Worm (Caenorhabditis elegans) whole organism, L1 larva: ENCODE results near the gene clec-194.

ENCODE experiments used
- C04F5.9 ChIP-seq: sonication (generic microtip); optimal IDR thresholded peaks from 2 replicates; lab custom pipeline; 2016; ENCODE audit warnings: missing genetic modification characterization, missing compliant biosample characterization
- aha-1 ChIP-seq: fragments of 150-350 bp; optimal IDR thresholded peaks from 2 replicates; lab custom pipeline; 2014; ENCODE audit warnings: missing biosample characterization, missing genetic modification characterization
- aly-2 ChIP-seq: fragments of 150-350 bp; optimal IDR thresholded peaks from 2 replicates; lab custom pipeline; 2014; ENCODE audit warnings: missing biosample characterization, missing genetic modification characterization
- ama-1 ChIP-seq: fragments of 150-350 bp; optimal IDR thresholded peaks from 2 replicates; lab custom pipeline; 2014
- blmp-1 ChIP-seq: fragments of 150-350 bp; optimal IDR thresholded peaks from 2 replicates; lab custom pipeline; 2014; ENCODE audit warnings: missing biosample characterization, missing genetic modification characterization
- ceh-63 ChIP-seq: fragments of 200-800 bp; sonication (Bioruptor generic); optimal IDR thresholded peaks from 2 replicates; lab custom pipeline; 2018; ENCODE audit warnings: mild to moderate bottlenecking, missing genetic modification characterization, missing compliant biosample characterization
- ceh-82 ChIP-seq, 3 experiments: fragments of 150-350 bp in 1 of 3; sonication (generic microtip) in 2 of 3; optimal IDR thresholded peaks; 2 replicates each; lab custom pipeline; 2014 to 2017; ENCODE audit warnings: missing biosample characterization in 3 of 3, missing genetic modification characterization in 3 of 3
- ceh-88 ChIP-seq: fragments of 200-800 bp; sonication (Bioruptor generic); IDR thresholded peaks from 2 replicates; pipeline ENCODE4 v1.3.6; 2022; ENCODE audit warnings: missing genetic modification characterization, missing compliant biosample characterization
- ces-1 ChIP-seq: fragments of 150-350 bp; optimal IDR thresholded peaks from 2 replicates; lab custom pipeline; 2014; ENCODE audit warnings: missing biosample characterization, missing genetic modification reagents, missing genetic modification characterization
- dpl-1 ChIP-seq, 3 experiments: fragments of 150-350 bp in 2 of 3; sonication (generic microtip) in 1 of 3; optimal IDR thresholded peaks; 2 replicates each; lab custom pipeline; 2014 to 2017; ENCODE audit warnings: missing biosample characterization in 3 of 3, missing genetic modification characterization in 3 of 3, missing genetic modification reagents in 3 of 3
- dsc-1 ChIP-seq: sonication (generic microtip); optimal IDR thresholded peaks from 2 replicates; lab custom pipeline; 2016; ENCODE audit warnings: mild to moderate bottlenecking, missing genetic modification characterization, missing compliant biosample characterization
- efl-1 ChIP-seq, 4 experiments: fragments of 150-350 bp; optimal IDR thresholded peaks in 3 of 4; peaks in 1 of 4; 1 replicate in 1 of 4; 2 replicates in 3 of 4; lab custom pipeline; 2014; ENCODE audit warnings: missing biosample characterization in 2 of 4, missing genetic modification characterization in 2 of 4, missing genetic modification reagents in 2 of 4
- efl-3 ChIP-seq: fragments of 200-800 bp; sonication (Bioruptor generic); optimal IDR thresholded peaks from 2 replicates; lab custom pipeline; 2018; ENCODE audit warnings: mild to moderate bottlenecking, missing genetic modification characterization, missing compliant biosample characterization
- egl-13 ChIP-seq: sonication (generic microtip); optimal IDR thresholded peaks from 2 replicates; lab custom pipeline; 2016; ENCODE audit warnings: missing genotype, missing genetic modification reagents, missing genetic modification characterization, missing compliant biosample characterization
- egl-27 ChIP-seq, 2 experiments: fragments of 150-350 bp in 1 of 2; sonication (generic microtip); optimal IDR thresholded peaks; 3 replicates each; lab custom pipeline; 2017 to 2018; ENCODE audit warnings: missing biosample characterization in 2 of 2, missing genetic modification characterization in 2 of 2, missing genetic modification reagents in 2 of 2
- elt-3 ChIP-seq, 6 experiments: fragments of 150-350 bp in 1 of 6; sonication (generic microtip); optimal IDR thresholded peaks; 2 replicates each; lab custom pipeline; 2017 to 2018; ENCODE audit warnings: missing biosample characterization in 6 of 6, missing genetic modification characterization in 6 of 6, inconsistent platforms in 1 of 6
- ets-5 ChIP-seq: fragments of 200-800 bp; sonication (Bioruptor generic); IDR thresholded peaks from 2 replicates; pipeline ENCODE4 v1.3.6; 2022; ENCODE audit warnings: missing genetic modification characterization, missing compliant biosample characterization
- fkh-4 ChIP-seq: sonication (generic microtip); optimal IDR thresholded peaks from 2 replicates; lab custom pipeline; 2016; ENCODE audit warnings: missing compliant biosample characterization, missing genetic modification characterization, borderline replicate concordance
- fkh-8 ChIP-seq: sonication (generic microtip); optimal IDR thresholded peaks from 2 replicates; lab custom pipeline; 2016; ENCODE audit warnings: mild to moderate bottlenecking, missing genetic modification characterization, missing compliant biosample characterization
- fos-1 ChIP-seq: fragments of 150-350 bp; optimal IDR thresholded peaks from 2 replicates; lab custom pipeline; 2014; ENCODE audit warnings: missing biosample characterization, missing genetic modification characterization
- hpl-2 ChIP-seq: fragments of 150-350 bp; optimal IDR thresholded peaks from 2 replicates; lab custom pipeline; 2014; ENCODE audit warnings: missing biosample characterization, missing genetic modification reagents, missing genetic modification characterization
- irx-1 ChIP-seq: sonication (generic microtip); optimal IDR thresholded peaks from 2 replicates; lab custom pipeline; 2016; ENCODE audit warnings: missing genetic modification characterization, missing compliant biosample characterization
- isw-1 ChIP-seq: fragments of 200-800 bp; sonication (Bioruptor generic); IDR thresholded peaks from 2 replicates; pipeline ENCODE4 v1.3.6; 2022; ENCODE audit warnings: missing genetic modification characterization, missing compliant biosample characterization
- jun-1 ChIP-seq: fragments of 150-350 bp; optimal IDR thresholded peaks from 2 replicates; lab custom pipeline; 2014; ENCODE audit warnings: missing biosample characterization, missing genetic modification reagents, missing genetic modification characterization
- lin-13 ChIP-seq: fragments of 150-350 bp; optimal IDR thresholded peaks from 2 replicates; lab custom pipeline; 2014; ENCODE audit warnings: missing biosample characterization, missing genetic modification reagents, missing genetic modification characterization
- lin-15B ChIP-seq: fragments of 150-350 bp; sonication (generic microtip); optimal IDR thresholded peaks from 3 replicates; lab custom pipeline; 2014; ENCODE audit warnings: missing biosample characterization, missing genetic modification characterization
- lin-35 ChIP-seq, 2 experiments: fragments of 150-350 bp; optimal IDR thresholded peaks; 2 replicates each; lab custom pipeline; 2014; ENCODE audit warnings: missing biosample characterization in 2 of 2, missing genetic modification characterization in 2 of 2, missing genetic modification reagents in 2 of 2
- lin-39 ChIP-seq: fragments of 150-350 bp; optimal IDR thresholded peaks from 2 replicates; lab custom pipeline; 2014; ENCODE audit warnings: missing biosample characterization, missing genetic modification reagents, missing genetic modification characterization
- lir-3 ChIP-seq: sonication (generic microtip); optimal IDR thresholded peaks from 2 replicates; lab custom pipeline; 2016; ENCODE audit warnings: mild to moderate bottlenecking, missing genetic modification characterization, moderate library complexity, missing compliant biosample characterization; ENCODE audit not compliant: poor library complexity
- lsy-2 ChIP-seq, 2 experiments: fragments of 150-350 bp; optimal IDR thresholded peaks; 2 replicates each; lab custom pipeline; 2014; ENCODE audit warnings: missing biosample characterization in 2 of 2, missing genetic modification characterization in 2 of 2
- mef-2 ChIP-seq: fragments of 150-350 bp; optimal IDR thresholded peaks from 2 replicates; lab custom pipeline; 2014; ENCODE audit warnings: missing biosample characterization, missing genetic modification characterization
- mep-1 ChIP-seq: fragments of 150-350 bp; optimal IDR thresholded peaks from 2 replicates; lab custom pipeline; 2014; ENCODE audit warnings: missing biosample characterization, missing genetic modification characterization
- nhr-11 ChIP-seq: fragments of 150-350 bp; optimal IDR thresholded peaks from 2 replicates; lab custom pipeline; 2014; ENCODE audit warnings: missing biosample characterization, missing genetic modification characterization
- nhr-19 ChIP-seq: fragments of 200-800 bp; sonication (Bioruptor generic); conservative IDR thresholded peaks from 2 replicates; pipeline ENCODE4 v1.3.6; 2022; ENCODE audit warnings: missing genetic modification characterization, missing compliant biosample characterization
- nhr-237 ChIP-seq: fragments of 150-350 bp; optimal IDR thresholded peaks from 2 replicates; lab custom pipeline; 2014; ENCODE audit warnings: missing biosample characterization, missing genetic modification characterization
- nhr-47 ChIP-seq: sonication (generic microtip); optimal IDR thresholded peaks from 2 replicates; lab custom pipeline; 2016; ENCODE audit warnings: mild to moderate bottlenecking, missing genetic modification characterization, moderate library complexity, missing compliant biosample characterization
- nhr-76 ChIP-seq: sonication (generic microtip); optimal IDR thresholded peaks from 2 replicates; lab custom pipeline; 2017; ENCODE audit warnings: missing biosample characterization, missing genetic modification characterization
- nhr-84 ChIP-seq: sonication (generic microtip); optimal IDR thresholded peaks from 2 replicates; lab custom pipeline; 2017; ENCODE audit warnings: missing biosample characterization, missing genetic modification characterization
- nhr-90 ChIP-seq: sonication (generic microtip); optimal IDR thresholded peaks from 2 replicates; lab custom pipeline; 2016; ENCODE audit warnings: mild to moderate bottlenecking, missing genetic modification characterization, missing compliant biosample characterization; ENCODE audit not compliant: poor library complexity
- pax-3 ChIP-seq: fragments of 200-800 bp; sonication (Bioruptor generic); optimal IDR thresholded peaks from 2 replicates; lab custom pipeline; 2018; ENCODE audit warnings: mild to moderate bottlenecking, missing genetic modification characterization, moderate library complexity, missing compliant biosample characterization
- pqm-1 ChIP-seq: sonication (generic microtip); optimal IDR thresholded peaks from 3 replicates; lab custom pipeline; 2017; ENCODE audit warnings: missing biosample characterization, missing genetic modification characterization
- rnt-1 ChIP-seq: sonication (generic microtip); optimal IDR thresholded peaks from 2 replicates; lab custom pipeline; 2016; ENCODE audit warnings: mild to moderate bottlenecking, missing genetic modification characterization, moderate library complexity, missing compliant biosample characterization
- snpc-4 ChIP-seq: fragments of 150-350 bp; optimal IDR thresholded peaks from 2 replicates; lab custom pipeline; 2014; ENCODE audit warnings: missing biosample characterization, missing genetic modification characterization
- snu-23 ChIP-seq: sonication (generic microtip); optimal IDR thresholded peaks from 2 replicates; lab custom pipeline; 2016; ENCODE audit warnings: missing genetic modification characterization, missing compliant biosample characterization
- sox-4 ChIP-seq: sonication (generic microtip); optimal IDR thresholded peaks from 2 replicates; lab custom pipeline; 2016; ENCODE audit warnings: missing genetic modification characterization, missing compliant biosample characterization
- swsn-7 ChIP-seq: sonication (generic microtip); optimal IDR thresholded peaks from 2 replicates; lab custom pipeline; 2016; ENCODE audit warnings: missing genetic modification characterization, missing compliant biosample characterization
- tbx-2 ChIP-seq: sonication (generic microtip); optimal IDR thresholded peaks from 2 replicates; lab custom pipeline; 2016; ENCODE audit warnings: missing genetic modification characterization, missing compliant biosample characterization
- unc-30 ChIP-seq: sonication (generic microtip); optimal IDR thresholded peaks from 2 replicates; lab custom pipeline; 2017; ENCODE audit warnings: missing biosample characterization, missing genetic modification characterization
- unc-98 ChIP-seq: fragments of 200-800 bp; sonication (Bioruptor generic); IDR thresholded peaks from 2 replicates; pipeline ENCODE4 v1.3.6; 2022; ENCODE audit warnings: missing genetic modification characterization, missing compliant biosample characterization
- zag-1 ChIP-seq: fragments of 150-350 bp; optimal IDR thresholded peaks from 2 replicates; lab custom pipeline; 2014; ENCODE audit warnings: missing biosample characterization, missing genetic modification characterization
- zip-4 ChIP-seq: fragments of 200-800 bp; sonication (Bioruptor generic); optimal IDR thresholded peaks from 2 replicates; lab custom pipeline; 2018; ENCODE audit warnings: mild to moderate bottlenecking, missing genetic modification characterization, moderate library complexity, missing compliant biosample characterization
- ztf-11 ChIP-seq, 2 experiments: sonication (generic microtip); optimal IDR thresholded peaks; 2 replicates each; lab custom pipeline; 2016 to 2017; ENCODE audit warnings: missing genetic modification characterization in 2 of 2, missing biosample characterization in 1 of 2, missing compliant biosample characterization in 1 of 2
- ztf-4 ChIP-seq: fragments of 150-350 bp; optimal IDR thresholded peaks from 2 replicates; lab custom pipeline; 2014; ENCODE audit warnings: missing biosample characterization, missing genetic modification characterization

clec-194 gene

ce11 chrIV:16865487-16865886 lies 34.0 kb downstream of the clec-194 start, which contains the start of gene gtsf-1:
gtsf-1 (plus strand) TSS chrIV:16865840.
- TF ChIP-seq egl-27 (tag; optimal IDR thresholded peaks at IDR 0.05; lab: Kevin White, UChicago) (no peak), nhr-76 (tag; lab: Kevin White, UChicago) (peak; percentile 54), fos-1 (tag; lab: Kevin White, UChicago) (peak; percentile 40), lin-35 (GFP tag; optimal IDR thresholded peaks at IDR 0.05; lab: Kevin White, UChicago) (peak; percentile 74 to 85), irx-1 (tag; lab: Kevin White, UChicago) (peak; percentile 48), nhr-90 (tag; lab: Kevin White, UChicago) (peak; percentile 77), swsn-7 (tag; lab: Kevin White, UChicago) (peak; percentile 77), tbx-2 (tag; lab: Kevin White, UChicago) (peak; percentile 81), lin-15B (peak; percentile 83), lsy-2 (tag; optimal IDR thresholded peaks at IDR 0.05; lab: Kevin White, UChicago) (peak; percentile 77 to 87), zag-1 (tag; lab: Kevin White, UChicago) (no peak), nhr-11 (tag; lab: Kevin White, UChicago) (peak; percentile 7), dsc-1 (peak; percentile 69), elt-3 (tag; optimal IDR thresholded peaks at IDR 0.05; lab: Kevin White, UChicago) (peak in 1 of 6 experiments; percentile 7), lin-13 (GFP tag; lab: Kevin White, UChicago) (peak; percentile 71), pqm-1 (tag; lab: Kevin White, UChicago) (no peak), ama-1 (lab: Kevin White, UChicago) (no peak), C04F5.9 (tag; lab: Kevin White, UChicago) (no peak), nhr-237 (tag; lab: Kevin White, UChicago) (no peak), hpl-2 (GFP tag; lab: Kevin White, UChicago) (peak; percentile 53), ceh-63 (GFP tag; lab: Kevin White, UChicago) (no peak), fkh-4 (tag; lab: Kevin White, UChicago) (no peak), nhr-19 (peak; percentile 70), rnt-1 (tag; lab: Kevin White, UChicago) (peak; percentile 92), unc-98 (GFP tag; lab: Robert Waterston, UW) (no peak), efl-3 (GFP tag; lab: Kevin White, UChicago) (no peak), ceh-82 (tag; optimal IDR thresholded peaks at IDR 0.05; lab: Kevin White, UChicago) (peak; percentile 83 to 91 (median 83)), pax-3 (tag; lab: Kevin White, UChicago) (peak; percentile 46), dpl-1 (GFP tag; optimal IDR thresholded peaks at IDR 0.05; lab: Kevin White, UChicago) (peak; percentile 59 to 77 (median 70)), blmp-1 (peak; percentile 49), efl-1 (optimal IDR thresholded peaks at IDR 0.05; lab: Kevin White, UChicago) (peak; percentile 76 to 79), efl-1 (GFP tag; optimal IDR thresholded peaks at IDR 0.05 in 1 of 2; lab: Kevin White, UChicago) (peak; percentile 70 to 97), fkh-8 (tag; lab: Kevin White, UChicago) (peak; percentile 74), zip-4 (GFP tag; lab: Kevin White, UChicago) (peak; percentile 1), ces-1 (GFP tag; lab: Kevin White, UChicago) (no peak), aha-1 (no peak), ztf-11 (tag; optimal IDR thresholded peaks at IDR 0.05; lab: Kevin White, UChicago) (peak in 1 of 2 experiments; percentile 44), jun-1 (tag; lab: Kevin White, UChicago) (peak; percentile 74), nhr-84 (tag; lab: Kevin White, UChicago) (no peak), isw-1 (peak; percentile 83), mep-1 (tag; lab: Kevin White, UChicago) (peak; percentile 51), aly-2 (no peak), snu-23 (GFP tag; lab: Kevin White, UChicago) (peak; percentile 86), lir-3 (no peak), ztf-4 (no peak), sox-4 (tag; lab: Kevin White, UChicago) (peak; percentile 26), unc-30 (tag; lab: Kevin White, UChicago) (no peak), ets-5 (no peak), snpc-4 (no peak), ceh-88 (GFP tag; lab: Robert Waterston, UW) (no peak), nhr-47 (tag; lab: Kevin White, UChicago) (peak; percentile 81), mef-2 (peak; percentile 57), lin-39 (tag; lab: Kevin White, UChicago) (peak; percentile 55), egl-13 (tag; lab: Kevin White, UChicago) (no peak)
